Fruit fly (Drosophila melanogaster) whole organism, adult: Measurements from ENCODE around the gene Fum3.

Experiments used
- CG12768 ChIP-seq: fragments of 200-800 bp; sonication (Bioruptor generic); optimal IDR thresholded peaks from 2 replicates; lab custom pipeline; 2017; ENCODE audit warnings: missing biosample characterization, missing genetic modification characterization, mild to moderate bottlenecking, moderate library complexity, missing genetic modification reagents
- CG14711 ChIP-seq: fragments of 200-800 bp; sonication (Bioruptor generic); optimal IDR thresholded peaks from 2 replicates; lab custom pipeline; 2018; ENCODE audit warnings: missing biosample characterization, mild to moderate bottlenecking, missing genetic modification characterization, moderate library complexity
- CG1620 ChIP-seq: fragments of 200-800 bp; sonication (Bioruptor generic); optimal IDR thresholded peaks from 2 replicates; lab custom pipeline; 2016; ENCODE audit warnings: missing biosample characterization, missing genetic modification characterization
- CG5204 ChIP-seq: fragments of 200-800 bp; sonication (Bioruptor generic); optimal IDR thresholded peaks from 2 replicates; lab custom pipeline; 2016; ENCODE audit warnings: missing biosample characterization, missing genetic modification characterization
- CG7101 ChIP-seq: fragments of 200-800 bp; sonication (Bioruptor generic); optimal IDR thresholded peaks from 2 replicates; lab custom pipeline; 2018; ENCODE audit warnings: missing biosample characterization, mild to moderate bottlenecking, missing genetic modification characterization, moderate library complexity
- Crg-1 ChIP-seq: fragments of 200-800 bp; sonication (Bioruptor generic); optimal IDR thresholded peaks from 2 replicates; lab custom pipeline; 2016; ENCODE audit warnings: missing biosample characterization, missing genetic modification characterization
- cnc ChIP-seq, 2 experiments: fragments of >200 bp; optimal IDR thresholded peaks; 2 replicates each; lab custom pipeline; 2017
- kay ChIP-seq: fragments of 200-800 bp; sonication (Bioruptor generic); peaks from one replicate; lab custom pipeline; 2016; ENCODE audit warnings: missing biosample characterization, missing genetic modification characterization, borderline replicate concordance
- pad ChIP-seq: fragments of 200-800 bp; sonication (Bioruptor generic); optimal IDR thresholded peaks from 3 replicates; lab custom pipeline; 2017; ENCODE audit warnings: missing biosample characterization, missing genetic modification characterization, mild to moderate bottlenecking, moderate library complexity, missing genetic modification reagents
- tj ChIP-seq: fragments of 200-800 bp; sonication (Bioruptor generic); optimal IDR thresholded peaks from 3 replicates; lab custom pipeline; 2017; ENCODE audit warnings: missing biosample characterization, mild to moderate bottlenecking, missing genetic modification characterization, moderate library complexity

dm6 chr3L:11441889-11442782 is 23.5 kb downstream of the Fum3 start:
- no peak for TF ChIP-seq CG7101 (tag; lab: Kevin White, UChicago)
- no peak for TF ChIP-seq CG14711
- TF ChIP-seq CG1620: no peak
- no peak for TF ChIP-seq kay
- TF ChIP-seq cnc (optimal IDR thresholded peaks at IDR 0.05; lab: Kevin White, UChicago): no peak
- no peak for TF ChIP-seq Crg-1 (GFP tag; lab: Kevin White, UChicago)
- TF ChIP-seq CG5204 (GFP tag; lab: Kevin White, UChicago): no peak
- TF ChIP-seq pad: no peak
- TF ChIP-seq CG12768: no peak
- TF ChIP-seq tj (GFP tag; lab: Kevin White, UChicago): no peak
